Worm (Caenorhabditis elegans) whole organism, midembryonic: ENCODE data around the gene str-28.

ENCODE experiments used
- T22C8.4 ChIP-seq: fragments of 200-800 bp; sonication (Bioruptor generic); IDR thresholded peaks from 2 replicates; pipeline ENCODE4 v1.3.6; 2022; ENCODE audit warnings: missing genetic modification characterization, missing compliant biosample characterization
- cog-1 ChIP-seq: sonication (generic microtip); optimal IDR thresholded peaks from 2 replicates; lab custom pipeline; 2016; ENCODE audit warnings: missing genetic modification characterization, missing compliant biosample characterization
- flt-1 ChIP-seq: fragments of 200-800 bp; sonication (Bioruptor generic); IDR thresholded peaks from 2 replicates; pipeline ENCODE4 v1.3.6; 2022; ENCODE audit warnings: missing genetic modification characterization, missing compliant biosample characterization
- klf-2 ChIP-seq: fragments of 200-800 bp; sonication (Bioruptor generic); conservative IDR thresholded peaks from 2 replicates; pipeline ENCODE4 v1.3.6; 2022; ENCODE audit warnings: missing genetic modification reagents, missing genetic modification characterization, missing compliant biosample characterization
- med-1 ChIP-seq: sonication (generic microtip); optimal IDR thresholded peaks from 2 replicates; lab custom pipeline; 2017; ENCODE audit warnings: missing genetic modification characterization, mild to moderate bottlenecking, missing compliant biosample characterization, antibody characterized with exemption, missing genetic modification reagents; ENCODE audit not compliant: insufficient read depth
- ref-1 ChIP-seq: fragments of 200-800 bp; sonication (Bioruptor generic); conservative IDR thresholded peaks from 2 replicates; pipeline ENCODE4 v1.3.6; 2022; ENCODE audit warnings: missing genetic modification reagents, missing genetic modification characterization, missing compliant biosample characterization
- tab-1 ChIP-seq: fragments of 200-800 bp; sonication (Bioruptor generic); IDR thresholded peaks from 2 replicates; pipeline ENCODE4 v1.3.6; 2022; ENCODE audit warnings: missing genetic modification characterization, missing compliant biosample characterization
- ztf-23 ChIP-seq: fragments of 200-800 bp; sonication (Bioruptor generic); IDR thresholded peaks from 2 replicates; pipeline ENCODE4 v1.3.6; 2022; ENCODE audit warnings: missing genetic modification reagents, missing genetic modification characterization, missing compliant biosample characterization
- ztf-29 ChIP-seq: fragments of 200-800 bp; sonication (Bioruptor generic); IDR thresholded peaks from 2 replicates; pipeline ENCODE4 v1.3.6; 2022; ENCODE audit warnings: missing genetic modification reagents, missing genetic modification characterization, missing compliant biosample characterization

- TF ChIP-seq flt-1 (GFP tag; lab: Robert Waterston, UW) (no peak), klf-2 (no peak), tab-1 (GFP tag; lab: Robert Waterston, UW) (no peak), T22C8.4 (GFP tag; lab: Robert Waterston, UW) (no peak), med-1 (GFP tag; lab: Kevin White, UChicago) (no peak), ztf-29 (GFP tag; lab: Robert Waterston, UW) (no peak), ref-1 (no peak), ztf-23 (GFP tag; lab: Robert Waterston, UW) (no peak), cog-1 (tag; lab: Kevin White, UChicago) (no peak)
These were observed 24.7 kb upstream of the str-28 start, which contains the start of gene srh-79 for ce11 chrV:7497440-7497839.
